Fruit fly (Drosophila melanogaster): ENCODE measurements around the gene bdwf.

The bdwf gene

DNA sequence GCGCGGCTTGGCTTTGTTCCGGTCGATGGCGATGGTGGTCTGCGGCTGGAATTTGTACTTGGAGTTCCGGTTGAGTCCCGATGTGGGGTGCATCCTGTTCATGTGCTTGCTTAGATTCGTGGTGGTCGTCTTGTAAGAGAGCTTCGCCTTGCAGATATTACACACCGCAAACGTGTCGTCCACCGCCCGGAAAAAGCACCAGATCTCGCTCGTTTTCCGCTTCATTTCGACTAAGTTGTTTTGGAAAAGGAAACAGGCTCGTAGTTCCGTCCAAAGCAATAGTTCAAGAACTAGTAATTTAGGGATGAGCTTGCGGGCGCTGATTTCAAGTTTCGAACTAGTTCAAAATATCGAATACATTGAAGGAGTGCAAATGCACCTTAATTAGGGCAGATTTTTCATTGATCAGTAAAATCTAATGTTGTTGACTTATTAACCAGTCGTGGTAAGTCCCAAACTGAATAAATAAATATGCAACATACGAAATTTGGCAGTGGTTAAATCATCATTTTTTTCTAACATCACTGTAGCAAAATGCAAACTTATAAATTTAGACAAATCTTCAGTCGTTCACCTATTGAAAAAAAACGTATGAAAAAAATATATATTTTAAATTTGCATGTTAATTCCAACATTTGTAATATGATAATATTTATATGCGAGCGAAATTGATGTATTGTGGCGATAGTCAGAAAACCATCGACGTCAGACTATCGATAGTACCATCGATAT lies at the start of gene bdwf, which contains the start of gene Patr-1 (continued):
- TF ChIP-seq rib (GFP tag; IDR thresholded peaks at IDR 0.05) (no peak), CG11696 (GFP tag; IDR thresholded peaks at IDR 0.05) (no peak), Hr39 (optimal IDR thresholded peaks at IDR 0.05) (no peak), CG15601 (tag; optimal IDR thresholded peaks at IDR 0.05) (peak; percentile 33), nmo (GFP tag; optimal IDR thresholded peaks at IDR 0.05) (peak; percentile 69), CG12155 (GFP tag; optimal IDR thresholded peaks at IDR 0.05) (peak; percentile 0), CG10267 (tag; optimal IDR thresholded peaks at IDR 0.05) (peak; percentile 44), CG12659 (GFP tag; optimal IDR thresholded peaks at IDR 0.05) (peak; percentile 61), sna (GFP tag; IDR thresholded peaks at IDR 0.05; ENCODE audit: partially characterized antibody) (peak; percentile 77), CG18011 (GFP tag; optimal IDR thresholded peaks at IDR 0.05) (no peak), CG1529 (GFP tag; optimal IDR thresholded peaks at IDR 0.05) (no peak), Hr51 (GFP tag; optimal IDR thresholded peaks at IDR 0.05) (no peak), CG1024 (GFP tag; IDR thresholded peaks at IDR 0.05) (no peak), tin (GFP tag; optimal IDR thresholded peaks at IDR 0.05) (peak; percentile 8), Sry-δ (GFP tag; optimal IDR thresholded peaks at IDR 0.05) (peak; percentile 85), Usf (GFP tag; optimal IDR thresholded peaks at IDR 0.05) (no peak), bigmax (GFP tag; optimal IDR thresholded peaks at IDR 0.05) (no peak), Opbp (GFP tag; IDR thresholded peaks at IDR 0.05; ENCODE audit: partially characterized antibody) (peak; percentile 89), Dp (GFP tag; optimal IDR thresholded peaks at IDR 0.05) (peak; percentile 29), tll (GFP tag; optimal IDR thresholded peaks at IDR 0.05) (peak in 1 of 2 experiments; percentile 21), Ssrp (tag; optimal IDR thresholded peaks at IDR 0.05) (peak; percentile 17), CG1647 (GFP tag; optimal IDR thresholded peaks at IDR 0.05) (no peak), CG15514 (GFP tag; optimal IDR thresholded peaks at IDR 0.05) (peak; percentile 99), CG4424 (GFP tag; optimal IDR thresholded peaks at IDR 0.05) (no peak), lola (GFP tag; optimal IDR thresholded peaks at IDR 0.05) (peak in 1 of 3 experiments; percentile 36), jumu (GFP tag; optimal IDR thresholded peaks at IDR 0.05) (no peak), D19A (tag; optimal IDR thresholded peaks at IDR 0.05) (peak; percentile 15), Xrp1 (GFP tag; IDR thresholded peaks at IDR 0.05) (no peak), ab (GFP tag; optimal IDR thresholded peaks at IDR 0.05) (no peak), CG3281 (GFP tag; optimal IDR thresholded peaks at IDR 0.05) (peak; percentile 21), CG2129 (GFP tag; IDR thresholded peaks at IDR 0.05; ENCODE audit: partially characterized antibody) (peak; percentile 66), CG13775 (GFP tag; optimal IDR thresholded peaks at IDR 0.05) (peak; percentile 42), E2f1 (GFP tag; IDR thresholded peaks at IDR 0.05) (no peak), Side (GFP tag; optimal IDR thresholded peaks at IDR 0.05) (no peak), Lhr (GFP tag; optimal IDR thresholded peaks at IDR 0.05) (peak; percentile 27), Asciz (GFP tag; optimal IDR thresholded peaks at IDR 0.05) (no peak), Ravus (GFP tag; IDR thresholded peaks at IDR 0.05) (no peak), CG8290 (GFP tag; optimal IDR thresholded peaks at IDR 0.05) (no peak), CG8290 (tag; optimal IDR thresholded peaks at IDR 0.05) (no peak), dati (GFP tag; IDR thresholded peaks at IDR 0.05) (no peak), row (GFP tag; IDR thresholded peaks at IDR 0.05) (peak; percentile 75), CG2889 (GFP tag; IDR thresholded peaks at IDR 0.05) (no peak), CG4282 (GFP tag; optimal IDR thresholded peaks at IDR 0.05) (no peak), CG13424 (tag; optimal IDR thresholded peaks at IDR 0.05) (peak; percentile 41), hb (GFP tag; IDR thresholded peaks at IDR 0.05; ENCODE audit: partially characterized antibody) (peak; percentile 94), seq (GFP tag; IDR thresholded peaks at IDR 0.05) (no peak), nau (GFP tag; optimal IDR thresholded peaks at IDR 0.05) (no peak), vfl (GFP tag; optimal IDR thresholded peaks at IDR 0.05) (no peak), CG10654 (GFP tag; optimal IDR thresholded peaks at IDR 0.05) (no peak), Sin3A (optimal IDR thresholded peaks at IDR 0.05) (peak; percentile 49)
